Worm (Caenorhabditis elegans) whole organism, young adult: ENCODE data around the gene skr-19.

Source experiments
- B0019.2 ChIP-seq: fragments of 200-800 bp; sonication (Bioruptor generic); conservative IDR thresholded peaks from 2 replicates; pipeline ENCODE4 v1.3.6; 2022; ENCODE audit warnings: missing genetic modification reagents, missing genetic modification characterization, missing compliant biosample characterization
- B0261.1 ChIP-seq: sonication (generic microtip); optimal IDR thresholded peaks from 2 replicates; lab custom pipeline; 2016; ENCODE audit warnings: mild to moderate bottlenecking, missing genetic modification characterization, moderate library complexity, missing compliant biosample characterization
- D2030.7 ChIP-seq: fragments of 200-800 bp; sonication (Bioruptor generic); IDR thresholded peaks from 2 replicates; pipeline ENCODE4 v1.3.6; 2022; ENCODE audit warnings: missing genetic modification reagents, missing genetic modification characterization, missing compliant biosample characterization
- F10E7.11 ChIP-seq: sonication (generic microtip); optimal IDR thresholded peaks from 2 replicates; lab custom pipeline; 2017; ENCODE audit warnings: mild to moderate bottlenecking, missing genetic modification characterization, moderate library complexity, missing compliant biosample characterization
- F39B2.1 ChIP-seq: fragments of 200-800 bp; sonication (Bioruptor generic); IDR thresholded peaks from 2 replicates; pipeline ENCODE4 v1.3.6; 2022; ENCODE audit warnings: missing genetic modification reagents, missing genetic modification characterization, missing compliant biosample characterization
- F49E8.2 ChIP-seq: sonication (generic microtip); optimal IDR thresholded peaks from 3 replicates; lab custom pipeline; 2017; ENCODE audit warnings: missing genetic modification characterization, mild to moderate bottlenecking, missing compliant biosample characterization, antibody characterized with exemption, moderate library complexity; ENCODE audit not compliant: insufficient read depth
- Y53G8AR.9 ChIP-seq: fragments of 200-800 bp; sonication (Bioruptor generic); conservative IDR thresholded peaks from 2 replicates; pipeline ENCODE4 v1.3.6; 2022; ENCODE audit warnings: missing genetic modification reagents, missing genetic modification characterization, missing compliant biosample characterization
- Y56A3A.18 ChIP-seq: fragments of 200-800 bp; sonication (Bioruptor generic); IDR thresholded peaks from 2 replicates; pipeline ENCODE4 v1.3.6; 2022; ENCODE audit warnings: missing genetic modification reagents, missing genetic modification characterization, missing compliant biosample characterization
- Y67H2A.10 ChIP-seq: fragments of 200-800 bp; sonication (Bioruptor generic); conservative IDR thresholded peaks from 2 replicates; pipeline ENCODE4 v1.3.6; 2022; ENCODE audit warnings: missing genetic modification reagents, missing genetic modification characterization, missing compliant biosample characterization
- ZK185.1 ChIP-seq: sonication (generic microtip); optimal IDR thresholded peaks from 2 replicates; lab custom pipeline; 2016; ENCODE audit warnings: mild to moderate bottlenecking, missing genetic modification characterization, missing compliant biosample characterization; ENCODE audit not compliant: poor library complexity, severe bottlenecking
- atf-7 ChIP-seq: sonication (generic microtip); optimal IDR thresholded peaks from 2 replicates; lab custom pipeline; 2017; ENCODE audit warnings: mild to moderate bottlenecking, missing genetic modification characterization, missing compliant biosample characterization
- attf-5 ChIP-seq: fragments of 200-800 bp; sonication (Bioruptor generic); optimal IDR thresholded peaks from 2 replicates; lab custom pipeline; 2018; ENCODE audit warnings: mild to moderate bottlenecking, missing genetic modification characterization, missing compliant biosample characterization
- ceh-100 ChIP-seq: fragments of 200-800 bp; sonication (Bioruptor generic); IDR thresholded peaks from 2 replicates; pipeline ENCODE4 v1.3.6; 2022; ENCODE audit warnings: missing genetic modification reagents, missing genetic modification characterization, missing compliant biosample characterization
- dpff-1 ChIP-seq: sonication (generic microtip); optimal IDR thresholded peaks from 2 replicates; lab custom pipeline; 2017; ENCODE audit warnings: mild to moderate bottlenecking, missing genetic modification characterization, missing compliant biosample characterization
- efl-1 ChIP-seq: fragments of 150-350 bp; optimal IDR thresholded peaks from 2 replicates; lab custom pipeline; 2014; ENCODE audit warnings: missing biosample characterization, missing genetic modification reagents, missing genetic modification characterization
- egl-18 ChIP-seq: fragments of 200-800 bp; sonication (Bioruptor generic); IDR thresholded peaks from 2 replicates; pipeline ENCODE4 v1.3.6; 2022; ENCODE audit warnings: missing genetic modification reagents, missing genetic modification characterization, missing compliant biosample characterization
- ets-4 ChIP-seq: fragments of 200-800 bp; sonication (Bioruptor generic); optimal IDR thresholded peaks from 2 replicates; lab custom pipeline; 2018; ENCODE audit warnings: mild to moderate bottlenecking, missing genetic modification characterization, missing compliant biosample characterization
- him-1 ChIP-seq: sonication (generic microtip); optimal IDR thresholded peaks from 2 replicates; lab custom pipeline; 2016; ENCODE audit warnings: missing genotype, missing genetic modification reagents, missing genetic modification characterization, missing compliant biosample characterization
- let-526 ChIP-seq: fragments of 200-800 bp; sonication (Bioruptor generic); IDR thresholded peaks from 2 replicates; pipeline ENCODE4 v1.3.6; 2022; ENCODE audit warnings: missing genetic modification reagents, missing genetic modification characterization, missing compliant biosample characterization
- lin-54 ChIP-seq: fragments of 200-800 bp; sonication (Bioruptor generic); optimal IDR thresholded peaks from 2 replicates; lab custom pipeline; 2018; ENCODE audit warnings: mild to moderate bottlenecking, missing genetic modification characterization, missing compliant biosample characterization
- lsl-1 ChIP-seq: fragments of 200-800 bp; sonication (Bioruptor generic); optimal IDR thresholded peaks from 2 replicates; lab custom pipeline; 2018; ENCODE audit warnings: mild to moderate bottlenecking, missing genetic modification characterization, moderate library complexity, missing compliant biosample characterization
- madf-3 ChIP-seq: fragments of 200-800 bp; sonication (Bioruptor generic); IDR thresholded peaks from 2 replicates; pipeline ENCODE4 v1.3.6; 2022; ENCODE audit warnings: missing genetic modification reagents, missing genetic modification characterization, missing compliant biosample characterization
- mes-4 ChIP-seq: sonication (generic microtip); optimal IDR thresholded peaks from 2 replicates; lab custom pipeline; 2016; ENCODE audit warnings: missing genotype, missing genetic modification characterization, missing compliant biosample characterization
- nfyb-1 ChIP-seq: fragments of 200-800 bp; sonication (Bioruptor generic); IDR thresholded peaks from 2 replicates; pipeline ENCODE4 v1.3.6; 2022; ENCODE audit warnings: missing genetic modification reagents, missing genetic modification characterization, missing compliant biosample characterization
- nhr-120 ChIP-seq: fragments of 200-800 bp; sonication (Bioruptor generic); IDR thresholded peaks from 2 replicates; pipeline ENCODE4 v1.3.6; 2022; ENCODE audit warnings: missing genetic modification characterization, missing compliant biosample characterization
- nhr-179 ChIP-seq: sonication (generic microtip); optimal IDR thresholded peaks from 2 replicates; lab custom pipeline; 2016; ENCODE audit warnings: mild to moderate bottlenecking, missing genetic modification characterization, missing compliant biosample characterization
- nhr-80 ChIP-seq: sonication (generic microtip); optimal IDR thresholded peaks from 2 replicates; lab custom pipeline; 2016; ENCODE audit warnings: missing genetic modification characterization, missing compliant biosample characterization
- snpc-1.1 ChIP-seq: sonication (generic microtip); optimal IDR thresholded peaks from 2 replicates; lab custom pipeline; 2017; ENCODE audit warnings: missing genetic modification characterization, mild to moderate bottlenecking, missing compliant biosample characterization, antibody characterized with exemption, moderate library complexity, missing genotype, missing genetic modification reagents; ENCODE audit not compliant: insufficient read depth
- somi-1 ChIP-seq: fragments of 200-800 bp; sonication (Bioruptor generic); optimal IDR thresholded peaks from 2 replicates; lab custom pipeline; 2018; ENCODE audit warnings: mild to moderate bottlenecking, missing genetic modification characterization, missing compliant biosample characterization
- unc-130 ChIP-seq: sonication (generic microtip); optimal IDR thresholded peaks from 2 replicates; lab custom pipeline; 2016; ENCODE audit warnings: missing genetic modification reagents, missing genetic modification characterization, missing compliant biosample characterization
- zfh-2 ChIP-seq: fragments of 200-800 bp; sonication (Bioruptor generic); conservative IDR thresholded peaks from 2 replicates; pipeline ENCODE4 v1.3.6; 2022; ENCODE audit warnings: missing genetic modification reagents, missing genetic modification characterization, missing compliant biosample characterization
- ztf-26 ChIP-seq: sonication (generic microtip); optimal IDR thresholded peaks from 2 replicates; lab custom pipeline; 2017; ENCODE audit warnings: missing genetic modification characterization, missing compliant biosample characterization

Gene skr-19

DNA sequence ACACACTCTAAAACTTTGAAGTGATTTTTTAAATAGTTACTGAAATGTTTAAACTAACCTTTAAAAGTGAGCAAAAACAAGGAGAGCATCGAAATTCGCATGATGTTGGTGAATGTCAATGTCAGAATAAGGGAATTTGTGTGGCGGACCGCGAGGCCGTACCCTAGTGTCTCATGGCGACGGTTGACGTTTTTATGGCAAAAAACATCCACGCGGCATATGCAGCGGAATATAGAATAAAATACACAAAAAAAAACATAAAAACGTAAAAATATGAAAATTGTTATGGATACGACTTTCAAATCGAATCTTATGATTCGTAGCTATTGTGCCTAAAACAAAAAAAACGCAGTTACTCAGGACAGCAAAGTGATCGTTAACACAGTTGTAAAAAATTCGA is 34.6 kb downstream of the skr-19 start, which contains the start of gene cwp-5:
Gene cwp-5 (minus strand): TSS at position 101 of the 400 bp plus-strand sequence.
- TF ChIP-seq egl-18 (GFP tag; lab: Robert Waterston, UW) (no peak), ets-4 (GFP tag; lab: Kevin White, UChicago) (no peak)

DNA sequence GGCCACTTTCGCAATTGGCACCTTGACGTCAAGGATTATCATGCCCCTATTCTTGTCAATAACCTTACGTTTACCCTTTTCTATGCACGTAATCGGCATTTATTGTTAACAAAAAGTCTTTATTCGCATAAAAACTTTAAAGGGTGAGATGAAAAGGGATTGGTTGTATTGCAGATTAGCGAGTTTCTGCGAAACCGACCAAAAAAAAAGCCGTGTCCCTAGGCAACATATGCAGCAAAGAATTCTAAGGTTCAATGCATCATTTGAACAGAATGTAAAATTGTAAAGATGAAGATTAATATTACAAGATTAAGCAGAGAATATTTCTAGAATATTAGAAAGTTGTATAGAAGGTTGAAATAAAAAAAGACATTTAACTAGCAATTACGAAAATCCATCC is 42.5 kb downstream of the skr-19 start:
- no peak for TF ChIP-seq somi-1 (GFP tag; lab: Kevin White, UChicago)
- TF ChIP-seq ceh-100 (GFP tag; lab: Robert Waterston, UW) = no peak
- TF ChIP-seq F10E7.11 (tag; lab: Kevin White, UChicago) = no peak
- TF ChIP-seq Y67H2A.10 = no peak
- TF ChIP-seq nfyb-1 (GFP tag; lab: Robert Waterston, UW) = no peak
- TF ChIP-seq egl-18 (GFP tag; lab: Robert Waterston, UW) = no peak
- TF ChIP-seq attf-5 (GFP tag; lab: Kevin White, UChicago) = no peak

- TF ChIP-seq atf-7 (tag; lab: Kevin White, UChicago) (no peak), lin-54 (no peak), unc-130 (GFP tag; lab: Kevin White, UChicago) (no peak), dpff-1 (tag; lab: Kevin White, UChicago) (no peak), B0019.2 (GFP tag; lab: Robert Waterston, UW) (no peak), F39B2.1 (no peak), D2030.7 (GFP tag; lab: Robert Waterston, UW) (no peak), F49E8.2 (tag; lab: Kevin White, UChicago) (no peak), mes-4 (tag; lab: Kevin White, UChicago) (no peak), zfh-2 (GFP tag; lab: Robert Waterston, UW) (no peak), snpc-1.1 (no peak), nhr-179 (no peak), ZK185.1 (tag; lab: Kevin White, UChicago) (no peak)
These were observed 46.2 kb downstream of the skr-19 start, which contains the start of gene nlp-3 for ce11 chrX:13178347-13178746. Gene nlp-3 (minus strand): TSS chrX:13178447.

DNA sequence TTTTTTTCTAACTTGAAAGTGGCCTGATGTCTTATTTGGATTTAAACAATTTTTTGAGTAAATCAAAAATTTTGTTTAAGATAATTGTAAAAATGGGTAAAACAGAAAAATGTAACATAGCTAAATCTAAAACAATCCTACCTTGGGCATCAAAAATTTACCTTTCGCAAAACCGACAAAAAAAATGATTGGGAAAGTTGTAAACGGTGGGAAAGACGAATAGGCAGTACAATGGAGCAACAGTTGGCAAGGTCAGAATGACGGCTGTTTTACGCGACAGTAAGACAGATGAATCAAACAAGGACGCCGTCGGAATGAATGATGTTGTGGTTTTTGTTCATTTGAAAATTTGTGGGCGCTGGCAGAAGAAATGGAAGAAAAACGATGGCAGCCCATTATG is 50.1 kb downstream of the skr-19 start:
- TF ChIP-seq madf-3 (GFP tag; lab: Robert Waterston, UW) = no peak
- no peak for TF ChIP-seq nhr-120 (GFP tag; lab: Robert Waterston, UW)
- TF ChIP-seq B0261.1 (tag; lab: Kevin White, UChicago) = no peak
- TF ChIP-seq him-1 = no peak
- no peak for TF ChIP-seq lsl-1 (GFP tag; lab: Kevin White, UChicago)
- TF ChIP-seq let-526 (GFP tag; lab: Robert Waterston, UW) = no peak
- TF ChIP-seq nhr-80 (tag; lab: Kevin White, UChicago) = no peak
- no peak for TF ChIP-seq Y56A3A.18 (GFP tag; lab: Robert Waterston, UW)
- no peak for TF ChIP-seq Y67H2A.10
- no peak for TF ChIP-seq efl-1 (GFP tag; lab: Kevin White, UChicago)
- no peak for TF ChIP-seq snpc-1.1
- no peak for TF ChIP-seq ztf-26 (tag; lab: Kevin White, UChicago)
- no peak for TF ChIP-seq Y53G8AR.9
